Fruit fly (Drosophila melanogaster) whole organism, embryonic: ENCODE results near the gene kis.

Source experiments
- ATbp ChIP-seq: fragments of 200-800 bp; sonication (Bioruptor generic); optimal IDR thresholded peaks from 2 replicates; lab custom pipeline; 2017; ENCODE audit warnings: missing biosample characterization, mild to moderate bottlenecking, missing genetic modification characterization, missing genetic modification reagents
- Blimp-1 ChIP-seq: fragments of 200-800 bp; sonication (Bioruptor generic); optimal IDR thresholded peaks from 3 replicates; lab custom pipeline; 2018; ENCODE audit warnings: missing biosample characterization, missing genetic modification characterization, mild to moderate bottlenecking, moderate library complexity, missing genetic modification reagents
- CG10654 ChIP-seq: fragments of 200-800 bp; sonication (Bioruptor generic); optimal IDR thresholded peaks from 2 replicates; lab custom pipeline; 2016; ENCODE audit warnings: missing biosample characterization, missing genetic modification characterization
- CG13624 ChIP-seq: fragments of 200-800 bp; sonication (Bioruptor generic); optimal IDR thresholded peaks from 2 replicates; lab custom pipeline; 2016; ENCODE audit warnings: missing biosample characterization, missing genetic modification characterization
- CG13894 ChIP-seq: fragments of 200-800 bp; sonication (Bioruptor generic); optimal IDR thresholded peaks from 3 replicates; lab custom pipeline; 2018; ENCODE audit warnings: missing biosample characterization, mild to moderate bottlenecking, missing genetic modification characterization, moderate library complexity
- CG15479 ChIP-seq: fragments of 200-800 bp; sonication (Bioruptor generic); optimal IDR thresholded peaks from 3 replicates; lab custom pipeline; 2019; ENCODE audit warnings: missing biosample characterization, mild to moderate bottlenecking, missing genetic modification characterization, moderate library complexity
- CG16815 ChIP-seq: fragments of 200-800 bp; sonication (Bioruptor generic); optimal IDR thresholded peaks from 3 replicates; lab custom pipeline; 2017; ENCODE audit warnings: missing biosample characterization, mild to moderate bottlenecking, missing genetic modification characterization
- CG17829 ChIP-seq: fragments of 200-800 bp; optimal IDR thresholded peaks from 2 replicates; lab custom pipeline; 2019; ENCODE audit warnings: missing biosample characterization, mild to moderate bottlenecking, missing genetic modification characterization, moderate library complexity
- CG18262 ChIP-seq: fragments of 200-800 bp; optimal IDR thresholded peaks from 3 replicates; lab custom pipeline; 2019; ENCODE audit warnings: missing biosample characterization, mild to moderate bottlenecking, missing genetic modification characterization, moderate library complexity
- CG1832 ChIP-seq: fragments of 200-800 bp; sonication (Bioruptor generic); optimal IDR thresholded peaks from 2 replicates; lab custom pipeline; 2017; ENCODE audit warnings: missing biosample characterization, mild to moderate bottlenecking, missing genetic modification characterization, inconsistent platforms
- CG18619 ChIP-seq: fragments of 200-800 bp; sonication (Bioruptor generic); optimal IDR thresholded peaks from 3 replicates; lab custom pipeline; 2017; ENCODE audit warnings: missing biosample characterization, mild to moderate bottlenecking, missing genetic modification characterization
- CG31388 ChIP-seq: fragments of 200-800 bp; sonication (Bioruptor generic); optimal IDR thresholded peaks from 2 replicates; lab custom pipeline; 2016; ENCODE audit warnings: missing biosample characterization, missing genetic modification characterization
- CG33557 ChIP-seq: fragments of 200-800 bp; sonication (Bioruptor generic); optimal IDR thresholded peaks from 2 replicates; lab custom pipeline; 2019; ENCODE audit warnings: missing biosample characterization, mild to moderate bottlenecking, missing genetic modification characterization, moderate library complexity
- CG34224 ChIP-seq: fragments of 200-800 bp; sonication (Bioruptor generic); IDR thresholded peaks from 3 replicates; pipeline ENCODE4 v1.3.6; 2022; ENCODE audit warnings: missing biosample characterization, missing genetic modification characterization; ENCODE audit not compliant: partially characterized antibody
- CG34376 ChIP-seq: fragments of 200-800 bp; sonication (Bioruptor generic); optimal IDR thresholded peaks from 2 replicates; lab custom pipeline; 2018; ENCODE audit warnings: missing biosample characterization, mild to moderate bottlenecking, missing genetic modification characterization
- CG5180 ChIP-seq: fragments of 200-800 bp; sonication (Bioruptor generic); optimal IDR thresholded peaks from 3 replicates; lab custom pipeline; 2017; ENCODE audit warnings: missing biosample characterization, missing genetic modification characterization, mild to moderate bottlenecking, moderate library complexity, missing genetic modification reagents
- CG9876 ChIP-seq: fragments of 200-800 bp; sonication (Bioruptor generic); optimal IDR thresholded peaks from 2 replicates; lab custom pipeline; 2016; ENCODE audit warnings: missing biosample characterization, missing genetic modification characterization
- Camta ChIP-seq: fragments of 200-800 bp; sonication (Bioruptor generic); optimal IDR thresholded peaks from 2 replicates; lab custom pipeline; 2016; ENCODE audit warnings: missing biosample characterization, missing genetic modification characterization
- CkIIα-i1 ChIP-seq: fragments of 200-800 bp; sonication (Bioruptor generic); IDR thresholded peaks from 2 replicates; pipeline ENCODE4 v1.3.6; 2022; ENCODE audit warnings: missing biosample characterization, missing genetic modification characterization
- D ChIP-seq, 2 experiments: fragments of 200-800 bp in 1 of 2; fragments of >200 bp in 1 of 2; sonication (Bioruptor generic) in 1 of 2; optimal IDR thresholded peaks; 2 replicates in 1 of 2; 3 replicates in 1 of 2; lab custom pipeline; 2017; ENCODE audit warnings: mild to moderate bottlenecking in 1 of 2, missing biosample characterization in 1 of 2, missing genetic modification characterization in 1 of 2, missing genetic modification reagents in 1 of 2
- D19A ChIP-seq: fragments of 200-800 bp; optimal IDR thresholded peaks from 3 replicates; lab custom pipeline; 2019; ENCODE audit warnings: missing biosample characterization, mild to moderate bottlenecking, missing genetic modification characterization, moderate library complexity
- Doc3 ChIP-seq: fragments of 200-800 bp; sonication (Bioruptor generic); IDR thresholded peaks from 3 replicates; pipeline ENCODE4 v1.3.6; 2022; ENCODE audit warnings: missing biosample characterization, missing genetic modification characterization; ENCODE audit not compliant: partially characterized antibody
- Ets65A ChIP-seq: fragments of 200-800 bp; sonication (Bioruptor generic); peaks from one replicate; lab custom pipeline; 2016; ENCODE audit warnings: missing biosample characterization, missing genetic modification characterization
- Lhr ChIP-seq: fragments of 200-800 bp; sonication (Bioruptor generic); optimal IDR thresholded peaks from 3 replicates; lab custom pipeline; 2017; ENCODE audit warnings: mild to moderate bottlenecking, missing biosample characterization, missing genetic modification reagents, missing genetic modification characterization
- Lim3 ChIP-seq: fragments of 200-800 bp; sonication (Bioruptor generic); IDR thresholded peaks from 2 replicates; pipeline ENCODE4 v1.3.6; 2022; ENCODE audit warnings: missing biosample characterization, missing genetic modification characterization
- Med ChIP-seq: fragments of 200-800 bp; sonication (Bioruptor generic); peaks from one replicate; lab custom pipeline; 2016; ENCODE audit warnings: missing biosample characterization, missing genetic modification characterization, mild to moderate bottlenecking, inconsistent platforms, moderate library complexity
- Nf-YC ChIP-seq: fragments of 200-800 bp; optimal IDR thresholded peaks from 3 replicates; lab custom pipeline; 2019; ENCODE audit warnings: missing biosample characterization, mild to moderate bottlenecking, missing genetic modification characterization, moderate library complexity
- Scr ChIP-seq: fragments of 200-800 bp; sonication (Bioruptor generic); IDR thresholded peaks from 2 replicates; pipeline ENCODE4 v1.3.6; 2022; ENCODE audit warnings: missing biosample characterization, missing genetic modification characterization; ENCODE audit not compliant: partially characterized antibody
- Sry-β ChIP-seq: fragments of 200-800 bp; sonication (Bioruptor generic); optimal IDR thresholded peaks from 2 replicates; lab custom pipeline; 2018; ENCODE audit warnings: missing biosample characterization, mild to moderate bottlenecking, missing genetic modification characterization, moderate library complexity
- ara ChIP-seq: fragments of 200-800 bp; sonication (Bioruptor generic); IDR thresholded peaks from 2 replicates; pipeline ENCODE4 v1.3.6; 2022; ENCODE audit warnings: missing biosample characterization, missing genetic modification characterization
- bbx ChIP-seq: fragments of 200-800 bp; sonication (Bioruptor generic); IDR thresholded peaks from 2 replicates; pipeline ENCODE4 v1.3.6; 2022; ENCODE audit warnings: missing biosample characterization, missing genetic modification characterization; ENCODE audit not compliant: partially characterized antibody
- eve ChIP-seq, 2 experiments: fragments of >200 bp; optimal IDR thresholded peaks; 2 replicates each; lab custom pipeline; 2017; ENCODE audit warnings: missing biosample characterization in 2 of 2, missing genetic modification characterization in 2 of 2
- eyg ChIP-seq: fragments of 200-800 bp; sonication (Bioruptor generic); optimal IDR thresholded peaks from 3 replicates; lab custom pipeline; 2016; ENCODE audit warnings: missing biosample characterization, missing genetic modification characterization
- hbn ChIP-seq: fragments of 200-800 bp; sonication (Bioruptor generic); IDR thresholded peaks from 2 replicates; pipeline ENCODE4 v1.3.6; 2022; ENCODE audit warnings: missing biosample characterization, missing genetic modification characterization; ENCODE audit not compliant: partially characterized antibody
- klu ChIP-seq: fragments of 200-800 bp; sonication (Bioruptor generic); IDR thresholded peaks from 2 replicates; pipeline ENCODE4 v1.3.6; 2022; ENCODE audit warnings: missing biosample characterization, missing genetic modification characterization
- knrl ChIP-seq: fragments of 200-800 bp; sonication (Bioruptor generic); IDR thresholded peaks from 3 replicates; pipeline ENCODE4 v1.3.6; 2022; ENCODE audit warnings: missing biosample characterization, missing genetic modification characterization; ENCODE audit not compliant: partially characterized antibody
- lab ChIP-seq: fragments of 200-800 bp; sonication (Bioruptor generic); optimal IDR thresholded peaks from 3 replicates; lab custom pipeline; 2017; ENCODE audit warnings: missing biosample characterization, missing genetic modification characterization, mild to moderate bottlenecking, moderate library complexity, missing genetic modification reagents
- oc ChIP-seq: fragments of 200-800 bp; sonication (Bioruptor generic); optimal IDR thresholded peaks from 2 replicates; lab custom pipeline; 2018; ENCODE audit warnings: missing biosample characterization, mild to moderate bottlenecking, missing genetic modification characterization, moderate library complexity
- org-1 ChIP-seq: fragments of 200-800 bp; sonication (Bioruptor generic); optimal IDR thresholded peaks from 2 replicates; lab custom pipeline; 2017; ENCODE audit warnings: missing biosample characterization, missing genetic modification characterization
- pnt ChIP-seq: fragments of 200-800 bp; sonication (Bioruptor generic); optimal IDR thresholded peaks from 3 replicates; lab custom pipeline; 2016; ENCODE audit warnings: missing biosample characterization, missing genetic modification characterization
- ranshi ChIP-seq: fragments of 200-800 bp; sonication (Bioruptor generic); IDR thresholded peaks from 2 replicates; pipeline ENCODE4 v1.3.6; 2022; ENCODE audit warnings: missing biosample characterization, missing genetic modification characterization
- sd ChIP-seq: fragments of 200-800 bp; sonication (Bioruptor generic); optimal IDR thresholded peaks from 3 replicates; lab custom pipeline; 2018; ENCODE audit warnings: missing biosample characterization, mild to moderate bottlenecking, missing genetic modification characterization, moderate library complexity
- slp2 ChIP-seq: fragments of 200-800 bp; sonication (Bioruptor generic); optimal IDR thresholded peaks from 2 replicates; lab custom pipeline; 2016; ENCODE audit warnings: missing biosample characterization, missing genetic modification characterization
- tgo ChIP-seq: fragments of 200-800 bp; sonication (Bioruptor generic); IDR thresholded peaks from 3 replicates; pipeline ENCODE4 v1.3.6; 2022; ENCODE audit warnings: missing biosample characterization, missing genetic modification characterization
- unc-4 ChIP-seq: fragments of 200-800 bp; sonication (Bioruptor generic); IDR thresholded peaks from 2 replicates; pipeline ENCODE4 v1.3.6; 2022; ENCODE audit warnings: missing biosample characterization, missing genetic modification characterization; ENCODE audit not compliant: partially characterized antibody
- z ChIP-seq: fragments of 200-800 bp; sonication (Bioruptor generic); IDR thresholded peaks from 3 replicates; pipeline ENCODE4 v1.3.6; 2022; ENCODE audit warnings: missing biosample characterization, missing genetic modification characterization
- zen2 ChIP-seq: fragments of 200-800 bp; sonication (Bioruptor generic); IDR thresholded peaks from 3 replicates; pipeline ENCODE4 v1.3.6; 2022; ENCODE audit warnings: missing biosample characterization, missing genetic modification characterization; ENCODE audit not compliant: partially characterized antibody
- zf30C ChIP-seq: fragments of 200-800 bp; sonication (Bioruptor generic); optimal IDR thresholded peaks from 3 replicates; lab custom pipeline; 2018; ENCODE audit warnings: missing biosample characterization, mild to moderate bottlenecking, missing genetic modification characterization

The kis gene

DNA sequence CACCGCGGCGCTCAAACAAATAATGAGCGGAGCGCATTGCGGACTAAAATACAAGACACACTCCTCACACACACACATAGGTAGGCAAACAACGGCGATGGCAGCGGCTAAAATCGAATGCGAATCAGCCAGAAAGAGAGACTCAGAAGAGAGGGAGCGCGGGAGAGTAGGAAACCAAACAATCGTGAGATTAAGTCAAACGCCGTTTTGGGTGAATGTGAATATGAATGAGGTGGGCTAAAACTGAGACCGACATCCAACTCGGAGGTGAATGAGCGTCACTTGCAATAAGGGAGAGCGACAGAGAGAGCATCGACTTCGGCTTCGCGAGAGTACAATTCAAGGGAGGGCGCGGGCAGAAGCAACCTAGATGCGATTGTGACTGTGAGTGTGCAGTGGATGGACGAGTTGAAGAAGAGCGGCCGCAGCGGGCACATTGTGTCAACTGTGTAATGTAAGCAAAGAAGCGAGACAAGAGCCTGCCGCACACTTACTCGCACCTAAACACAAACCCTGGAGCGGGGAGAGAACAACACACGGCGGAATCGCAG is 28.6 kb downstream of the kis start (continued):
- no peak for TF ChIP-seq eve (GFP tag; optimal IDR thresholded peaks at IDR 0.05; lab: Kevin White, UChicago)
- TF ChIP-seq knrl, result no peak
- no peak for TF ChIP-seq CG13624 (GFP tag; lab: Kevin White, UChicago)
- TF ChIP-seq CG18262 (tag; lab: Kevin White, UChicago), result peak; percentile 11
- TF ChIP-seq oc, result peak; percentile 75
- peak; percentile 41 for TF ChIP-seq Scr (GFP tag; lab: Robert Waterston, UW)
- TF ChIP-seq CkIIα-i1 (GFP tag; lab: Robert Waterston, UW), result no peak
- no peak for TF ChIP-seq klu (GFP tag; lab: Robert Waterston, UW)
- 0 out of 2 replicates have a peak, but pooled peaks have one; percentile 46 for TF ChIP-seq unc-4 (GFP tag; lab: Robert Waterston, UW)
- TF ChIP-seq Med (GFP tag; lab: Kevin White, UChicago), result peak; percentile 82
- TF ChIP-seq Doc3 (GFP tag; lab: Robert Waterston, UW), result peak; percentile 43; the same call in 1 of the 3 replicates
- TF ChIP-seq CG9876 (GFP tag; lab: Kevin White, UChicago), result peak; percentile 10
- peak; percentile 27 for TF ChIP-seq sd (tag; lab: Kevin White, UChicago)
- peak; percentile 89 for TF ChIP-seq CG15479 (GFP tag; lab: Kevin White, UChicago)
- no peak for TF ChIP-seq CG16815
- no peak; the same call in 2 of the 3 replicates for TF ChIP-seq zen2
- TF ChIP-seq D19A (tag; lab: Kevin White, UChicago), result peak; percentile 20
- TF ChIP-seq ATbp (GFP tag; lab: Kevin White, UChicago), result peak; percentile 37
- no peak for TF ChIP-seq tgo (GFP tag; lab: Robert Waterston, UW)
- no peak for TF ChIP-seq ara (GFP tag; lab: Robert Waterston, UW)
- TF ChIP-seq CG34224 (GFP tag; lab: Robert Waterston, UW), result 0 out of 3 replicates have a peak, but pooled peaks have one; percentile 37
- TF ChIP-seq lab (GFP tag; lab: Kevin White, UChicago), result peak; percentile 30
- no peak for TF ChIP-seq Lim3
- peak; percentile 34 for TF ChIP-seq D (optimal IDR thresholded peaks at IDR 0.05; lab: Kevin White, UChicago)
- TF ChIP-seq D (GFP tag; optimal IDR thresholded peaks at IDR 0.05; lab: Kevin White, UChicago), result no peak
- TF ChIP-seq CG33557 (GFP tag; lab: Kevin White, UChicago), result peak; percentile 16
- TF ChIP-seq CG17829 (tag; lab: Kevin White, UChicago), result peak; percentile 17
- peak; percentile 31 for TF ChIP-seq pnt
- TF ChIP-seq Ets65A (GFP tag; lab: Kevin White, UChicago), result no peak
- peak; percentile 0 for TF ChIP-seq Camta (GFP tag; lab: Kevin White, UChicago)
- TF ChIP-seq CG10654 (GFP tag; lab: Kevin White, UChicago), result no peak
- TF ChIP-seq CG18619 (GFP tag; lab: Kevin White, UChicago), result no peak
- no peak for TF ChIP-seq Sry-β (GFP tag; lab: Kevin White, UChicago)
- peak; percentile 83 for TF ChIP-seq z (GFP tag; lab: Robert Waterston, UW)
- TF ChIP-seq Nf-YC (tag; lab: Kevin White, UChicago), result peak; percentile 38
- peak; percentile 57; the same call in 1 of the 2 replicates for TF ChIP-seq hbn
- TF ChIP-seq eyg (GFP tag; lab: Kevin White, UChicago), result peak; percentile 4
- TF ChIP-seq zf30C (GFP tag; lab: Kevin White, UChicago), result peak; percentile 9
- peak; percentile 12 for TF ChIP-seq CG13894 (tag; lab: Kevin White, UChicago)
- TF ChIP-seq CG1832 (GFP tag; lab: Kevin White, UChicago), result peak; percentile 44
- no peak for TF ChIP-seq CG31388 (GFP tag; lab: Kevin White, UChicago)
- peak; percentile 47 for TF ChIP-seq org-1
- no peak for TF ChIP-seq Lhr
- no peak for TF ChIP-seq Blimp-1 (GFP tag; lab: Kevin White, UChicago)
- peak; percentile 4 for TF ChIP-seq slp2 (GFP tag; lab: Kevin White, UChicago)
- TF ChIP-seq bbx (GFP tag; lab: Robert Waterston, UW), result peak; percentile 29; the same call in 1 of the 2 replicates
- TF ChIP-seq CG5180 (GFP tag; lab: Kevin White, UChicago), result no peak
- TF ChIP-seq CG34376 (GFP tag; lab: Kevin White, UChicago), result peak; percentile 5
- no peak for TF ChIP-seq ranshi (GFP tag; lab: Robert Waterston, UW)
